Worm (Caenorhabditis elegans): Measurements from ENCODE around the gene Y47D7A.3.

- TF ChIP-seq nhr-21 (tag; optimal IDR thresholded peaks at IDR 0.05) (no peak), ztf-11 (tag; optimal IDR thresholded peaks at IDR 0.05) (no peak), ZK546.5 (tag; optimal IDR thresholded peaks at IDR 0.05) (no peak), lin-39 (tag; optimal IDR thresholded peaks at IDR 0.05) (no peak), R02D3.7 (tag; optimal IDR thresholded peaks at IDR 0.05) (no peak), ceh-82 (tag; optimal IDR thresholded peaks at IDR 0.05) (no peak), Y55F3AM.14 (GFP tag; optimal IDR thresholded peaks at IDR 0.05) (no peak), nhr-12 (tag; optimal IDR thresholded peaks at IDR 0.05) (no peak), unc-62 (GFP tag; optimal IDR thresholded peaks at IDR 0.05) (no peak), lin-11 (tag; optimal IDR thresholded peaks at IDR 0.05) (no peak), sma-3 (GFP tag; optimal IDR thresholded peaks at IDR 0.05) (no peak), mdl-1 (tag; optimal IDR thresholded peaks at IDR 0.05) (no peak)
Measured at ce11 chrV:4400118-4400517, 10.6 kb upstream of the Y47D7A.3 start, which contains the start of gene F13A2.4.
